Fruit fly (Drosophila melanogaster) whole organism: Measurements from ENCODE around the gene Ppcs.

ENCODE experiments used
- CG8478 ChIP-seq: fragments of >200 bp; optimal IDR thresholded peaks from 2 replicates; lab custom pipeline; 2018; ENCODE audit warnings: inconsistent platforms
- EcR ChIP-seq, 2 experiments: fragments of >200 bp; optimal IDR thresholded peaks; 2 replicates each; lab custom pipeline; 2017; ENCODE audit warnings: missing biosample characterization in 2 of 2, missing genetic modification characterization in 2 of 2, missing genetic modification reagents in 2 of 2
- pan ChIP-seq: fragments of >200 bp; optimal IDR thresholded peaks from 2 replicates; lab custom pipeline; 2017

dm6 chr3R:19164873-19165456 lies 17.3 kb upstream of the Ppcs start:
- TF ChIP-seq CG8478: no peak
- no peak for TF ChIP-seq EcR (GFP tag; optimal IDR thresholded peaks at IDR 0.05; lab: Kevin White, UChicago)
- no peak for TF ChIP-seq pan
